Worm (Caenorhabditis elegans) whole organism, L4 larva: ENCODE data around the gene F49E12.12.
A peak's percentile ranks its signal among the peaks of the same experiment; 100 is the strongest.

Experiments used
- T26A8.4 ChIP-seq: fragments of 200-800 bp; sonication (Bioruptor generic); IDR thresholded peaks from 2 replicates; pipeline ENCODE4 v1.3.6; 2022; ENCODE audit warnings: missing genetic modification characterization, missing compliant biosample characterization
- Y48G9A.11 ChIP-seq: fragments of 200-800 bp; sonication (Bioruptor generic); IDR thresholded peaks from 2 replicates; pipeline ENCODE4 v1.3.6; 2022; ENCODE audit warnings: missing genetic modification reagents, missing genetic modification characterization, missing compliant biosample characterization
- Y5F2A.4 ChIP-seq: fragments of 200-800 bp; sonication (Bioruptor generic); optimal IDR thresholded peaks from 2 replicates; lab custom pipeline; 2018; ENCODE audit warnings: mild to moderate bottlenecking, missing genetic modification characterization, missing compliant biosample characterization
- ZK546.5 ChIP-seq, 2 experiments: sonication (generic microtip); optimal IDR thresholded peaks; 2 replicates each; lab custom pipeline; 2017; ENCODE audit warnings: missing biosample characterization in 2 of 2, missing genetic modification characterization in 2 of 2
- aha-1 ChIP-seq: fragments of 150-350 bp; peaks from one replicate; lab custom pipeline; 2014; ENCODE audit warnings: missing biosample characterization, missing genetic modification characterization
- ama-1 ChIP-seq: fragments of 150-350 bp; optimal IDR thresholded peaks from 2 replicates; lab custom pipeline; 2014; ENCODE audit warnings: inconsistent platforms, mixed read lengths
- cey-2 ChIP-seq: sonication (generic microtip); optimal IDR thresholded peaks from 3 replicates; lab custom pipeline; 2017; ENCODE audit warnings: missing genetic modification characterization, mild to moderate bottlenecking, missing compliant biosample characterization, antibody characterized with exemption, borderline replicate concordance; ENCODE audit not compliant: insufficient read depth
- daf-16 ChIP-seq, 3 experiments: sonication (generic microtip); optimal IDR thresholded peaks; 2 replicates each; lab custom pipeline; 2016 to 2017; ENCODE audit warnings: missing genetic modification characterization in 3 of 3, missing genetic modification reagents in 3 of 3, mild to moderate bottlenecking in 2 of 3, missing compliant biosample characterization in 2 of 3, missing biosample characterization in 1 of 3, moderate library complexity in 1 of 3
- daf-19 ChIP-seq: fragments of 200-800 bp; sonication (Bioruptor generic); conservative IDR thresholded peaks from 2 replicates; pipeline ENCODE4 v1.3.6; 2022; ENCODE audit warnings: missing genetic modification characterization, missing compliant biosample characterization
- dmd-6 ChIP-seq: fragments of 200-800 bp; sonication (Bioruptor generic); IDR thresholded peaks from 2 replicates; pipeline ENCODE4 v1.3.6; 2022; ENCODE audit warnings: missing genetic modification reagents, missing genetic modification characterization, missing compliant biosample characterization
- dmd-8 ChIP-seq: fragments of 200-800 bp; sonication (Bioruptor generic); IDR thresholded peaks from 2 replicates; pipeline ENCODE4 v1.3.6; 2022; ENCODE audit warnings: missing genetic modification characterization, missing compliant biosample characterization
- dve-1 ChIP-seq: sonication (generic microtip); optimal IDR thresholded peaks from 2 replicates; lab custom pipeline; 2017; ENCODE audit warnings: antibody characterized with exemption, mild to moderate bottlenecking, missing genetic modification characterization, missing compliant biosample characterization; ENCODE audit not compliant: insufficient read depth
- egl-43 ChIP-seq: fragments of 200-800 bp; sonication (Bioruptor generic); IDR thresholded peaks from 2 replicates; pipeline ENCODE4 v1.3.6; 2022; ENCODE audit warnings: missing genetic modification reagents, missing genetic modification characterization, missing compliant biosample characterization
- fos-1 ChIP-seq: fragments of 150-350 bp; optimal IDR thresholded peaks from 2 replicates; lab custom pipeline; 2014; ENCODE audit warnings: missing biosample characterization, missing genetic modification characterization
- hif-1 ChIP-seq, 2 experiments: sonication (generic microtip); optimal IDR thresholded peaks; 2 replicates each; lab custom pipeline; 2016 to 2017; ENCODE audit warnings: missing compliant biosample characterization in 2 of 2, missing genetic modification characterization in 2 of 2, missing genetic modification reagents in 2 of 2, missing genotype in 2 of 2, mild to moderate bottlenecking in 1 of 2
- hlh-11 ChIP-seq: fragments of 200-800 bp; sonication (Bioruptor generic); optimal IDR thresholded peaks from 2 replicates; lab custom pipeline; 2018; ENCODE audit warnings: mild to moderate bottlenecking, missing genetic modification characterization, missing compliant biosample characterization
- jun-1 ChIP-seq: fragments of 150-350 bp; optimal IDR thresholded peaks from 2 replicates; lab custom pipeline; 2014; ENCODE audit warnings: missing biosample characterization, missing genetic modification reagents, missing genetic modification characterization
- lim-7 ChIP-seq: fragments of 200-800 bp; sonication (Bioruptor generic); IDR thresholded peaks from 2 replicates; pipeline ENCODE4 v1.3.6; 2022; ENCODE audit warnings: missing genetic modification characterization, missing compliant biosample characterization
- lin-1 ChIP-seq: fragments of 200-800 bp; sonication (Bioruptor generic); IDR thresholded peaks from 2 replicates; pipeline ENCODE4 v1.3.6; 2022; ENCODE audit warnings: missing genetic modification reagents, missing genetic modification characterization, missing compliant biosample characterization
- lin-13 ChIP-seq: fragments of 150-350 bp; optimal IDR thresholded peaks from 2 replicates; lab custom pipeline; 2014; ENCODE audit warnings: missing biosample characterization, missing genetic modification reagents, missing genetic modification characterization
- lin-15B ChIP-seq: fragments of 150-350 bp; sonication (generic microtip); optimal IDR thresholded peaks from 3 replicates; lab custom pipeline; 2014; ENCODE audit warnings: missing biosample characterization, missing genetic modification characterization
- lsy-2 ChIP-seq, 2 experiments: fragments of 150-350 bp in 1 of 2; sonication (generic microtip) in 1 of 2; optimal IDR thresholded peaks; 2 replicates each; lab custom pipeline; 2014 to 2017; ENCODE audit warnings: missing biosample characterization in 2 of 2, missing genetic modification characterization in 2 of 2
- mxl-3 ChIP-seq: fragments of 200-800 bp; sonication (Bioruptor generic); optimal IDR thresholded peaks from 2 replicates; lab custom pipeline; 2018; ENCODE audit warnings: mild to moderate bottlenecking, missing genetic modification characterization, missing compliant biosample characterization
- nhr-10 ChIP-seq: fragments of 150-350 bp; optimal IDR thresholded peaks from 2 replicates; lab custom pipeline; 2014; ENCODE audit warnings: missing biosample characterization, missing genetic modification characterization
- nhr-102 ChIP-seq: sonication (generic microtip); optimal IDR thresholded peaks from 2 replicates; lab custom pipeline; 2016; ENCODE audit warnings: mild to moderate bottlenecking, missing genetic modification characterization, moderate library complexity, missing compliant biosample characterization
- nhr-11 ChIP-seq: fragments of 150-350 bp; optimal IDR thresholded peaks from 2 replicates; lab custom pipeline; 2014; ENCODE audit warnings: missing biosample characterization, missing genetic modification characterization
- nhr-28 ChIP-seq: fragments of 150-350 bp; optimal IDR thresholded peaks from 2 replicates; lab custom pipeline; 2014; ENCODE audit warnings: missing biosample characterization, missing genetic modification characterization
- nhr-41 ChIP-seq: fragments of 200-800 bp; sonication (Bioruptor generic); IDR thresholded peaks from 2 replicates; pipeline ENCODE4 v1.3.6; 2022; ENCODE audit warnings: missing genetic modification reagents, missing genetic modification characterization, missing compliant biosample characterization
- nhr-48 ChIP-seq: sonication (generic microtip); optimal IDR thresholded peaks from 2 replicates; lab custom pipeline; 2016; ENCODE audit warnings: mild to moderate bottlenecking, missing genetic modification characterization, missing compliant biosample characterization
- nhr-76 ChIP-seq: fragments of 150-350 bp; optimal IDR thresholded peaks from 2 replicates; lab custom pipeline; 2014; ENCODE audit warnings: missing biosample characterization, missing genetic modification characterization
- nhr-77 ChIP-seq: fragments of 150-350 bp; optimal IDR thresholded peaks from 2 replicates; lab custom pipeline; 2014; ENCODE audit warnings: missing biosample characterization, missing genetic modification characterization
- php-3 ChIP-seq: fragments of 200-800 bp; sonication (Bioruptor generic); IDR thresholded peaks from 2 replicates; pipeline ENCODE4 v1.3.6; 2022; ENCODE audit warnings: missing genetic modification reagents, missing genetic modification characterization, missing compliant biosample characterization
- pqm-1 ChIP-seq: sonication (generic microtip); optimal IDR thresholded peaks from 2 replicates; lab custom pipeline; 2017; ENCODE audit warnings: missing biosample characterization, missing genetic modification characterization
- rbr-2 ChIP-seq: sonication (generic microtip); optimal IDR thresholded peaks from 2 replicates; lab custom pipeline; 2016; ENCODE audit warnings: missing genotype, missing genetic modification characterization, missing compliant biosample characterization
- snpc-1.2 ChIP-seq: fragments of 200-800 bp; sonication (Bioruptor generic); IDR thresholded peaks from 2 replicates; pipeline ENCODE4 v1.3.6; 2022; ENCODE audit warnings: missing genetic modification reagents, missing genetic modification characterization, missing compliant biosample characterization
- spr-1 ChIP-seq: sonication (generic microtip); optimal IDR thresholded peaks from 2 replicates; lab custom pipeline; 2016; ENCODE audit warnings: mild to moderate bottlenecking, missing genetic modification characterization, missing compliant biosample characterization
- tag-97 ChIP-seq: fragments of 200-800 bp; sonication (Bioruptor generic); IDR thresholded peaks from 2 replicates; pipeline ENCODE4 v1.3.6; 2022; ENCODE audit warnings: missing genetic modification characterization, missing compliant biosample characterization
- tra-1 ChIP-seq: fragments of 200-800 bp; sonication (Bioruptor generic); IDR thresholded peaks from 2 replicates; pipeline ENCODE4 v1.3.6; 2022; ENCODE audit warnings: missing genetic modification reagents, missing genetic modification characterization, missing compliant biosample characterization
- unc-62 ChIP-seq, 3 experiments: fragments of 150-350 bp in 1 of 3; sonication (generic microtip); optimal IDR thresholded peaks in 2 of 3; peaks in 1 of 3; 1 replicate in 1 of 3; 2 replicates in 2 of 3; lab custom pipeline; 2014 to 2017; ENCODE audit warnings: missing biosample characterization in 3 of 3, missing genetic modification characterization in 3 of 3, missing genetic modification reagents in 3 of 3, missing genotype in 1 of 3
- zfp-3 ChIP-seq: fragments of 200-800 bp; sonication (Bioruptor generic); conservative IDR thresholded peaks from 2 replicates; pipeline ENCODE4 v1.3.6; 2022; ENCODE audit warnings: missing genetic modification reagents, missing genetic modification characterization, missing compliant biosample characterization

Gene F49E12.12

ce11 chrII:8386897-8387296, 5.6 kb downstream of the F49E12.12 start (continued):
- TF ChIP-seq hif-1 (tag; optimal IDR thresholded peaks at IDR 0.05; lab: Kevin White, UChicago) = no peak
- TF ChIP-seq Y48G9A.11 (GFP tag; lab: Robert Waterston, UW) = no peak
- peak; percentile 1 for TF ChIP-seq nhr-10 (tag; lab: Kevin White, UChicago)
- TF ChIP-seq zfp-3 (GFP tag; lab: Robert Waterston, UW) = no peak
- no peak for TF ChIP-seq nhr-76 (tag; lab: Kevin White, UChicago)
- TF ChIP-seq dmd-8 (GFP tag; lab: Robert Waterston, UW) = no peak
- TF ChIP-seq snpc-1.2 (GFP tag; lab: Robert Waterston, UW) = no peak
- no peak for TF ChIP-seq T26A8.4
- TF ChIP-seq spr-1 (tag; lab: Kevin White, UChicago) = no peak
- TF ChIP-seq egl-43 (GFP tag; lab: Robert Waterston, UW) = no peak
- TF ChIP-seq ZK546.5 (tag; optimal IDR thresholded peaks at IDR 0.05; lab: Kevin White, UChicago) = no peak
- TF ChIP-seq unc-62 (GFP tag; optimal IDR thresholded peaks at IDR 0.05 in 1 of 2; lab: Kevin White, UChicago) = peak in 1 of 2 experiments; percentile 13
- TF ChIP-seq unc-62 (tag; optimal IDR thresholded peaks at IDR 0.05; lab: Kevin White, UChicago) = no peak
- TF ChIP-seq nhr-77 = no peak
- TF ChIP-seq lim-7 (GFP tag; lab: Robert Waterston, UW) = no peak
- TF ChIP-seq daf-16 (GFP tag; optimal IDR thresholded peaks at IDR 0.05; lab: Kevin White, UChicago) = peak in 1 of 2 experiments; percentile 6
- TF ChIP-seq daf-16 (tag; optimal IDR thresholded peaks at IDR 0.05; lab: Kevin White, UChicago) = peak; percentile 40
- TF ChIP-seq, all 104 proteins: peak for 12

- TF ChIP-seq Y5F2A.4 = no peak
- no peak for TF ChIP-seq rbr-2 (tag; lab: Kevin White, UChicago)
- peak in 1 of 2 experiments; percentile 38 for TF ChIP-seq lsy-2 (tag; optimal IDR thresholded peaks at IDR 0.05; lab: Kevin White, UChicago)
- 0 out of 2 replicates have a peak, but pooled peaks have one; percentile 16 for TF ChIP-seq tra-1 (GFP tag; lab: Robert Waterston, UW)
- no peak for TF ChIP-seq daf-16 (GFP tag; optimal IDR thresholded peaks at IDR 0.05; lab: Kevin White, UChicago)
- peak; percentile 61 for TF ChIP-seq daf-16 (tag; optimal IDR thresholded peaks at IDR 0.05; lab: Kevin White, UChicago)
- TF ChIP-seq nhr-77 = peak; percentile 72
- no peak for TF ChIP-seq ama-1 (lab: Kevin White, UChicago)
- TF ChIP-seq dmd-6 = peak; percentile 92
- no peak for TF ChIP-seq aha-1 (tag; lab: Kevin White, UChicago)
- TF ChIP-seq hlh-11 = peak; percentile 84
- no peak for TF ChIP-seq lin-15B (tag; lab: Kevin White, UChicago)
- TF ChIP-seq nhr-102 (tag; lab: Kevin White, UChicago) = peak; percentile 33
- TF ChIP-seq dmd-8 (GFP tag; lab: Robert Waterston, UW) = no peak
- TF ChIP-seq lin-1 (GFP tag; lab: Robert Waterston, UW) = peak; percentile 60; the same call in 1 of the 2 replicates
- peak; percentile 37 for TF ChIP-seq fos-1 (tag; lab: Kevin White, UChicago)
- TF ChIP-seq daf-19 (GFP tag; lab: Robert Waterston, UW) = no peak
- peak; percentile 42; the same call in 1 of the 2 replicates for TF ChIP-seq nhr-41 (GFP tag; lab: Robert Waterston, UW)
- no peak for TF ChIP-seq nhr-11
- peak; percentile 37 for TF ChIP-seq jun-1 (tag; lab: Kevin White, UChicago)
- TF ChIP-seq nhr-28 (tag; lab: Kevin White, UChicago) = peak; percentile 92
- no peak for TF ChIP-seq cey-2 (tag; lab: Kevin White, UChicago)
- TF ChIP-seq pqm-1 (tag; lab: Kevin White, UChicago) = peak; percentile 99
- peak in 1 of 2 experiments; percentile 84 for TF ChIP-seq unc-62 (GFP tag; optimal IDR thresholded peaks at IDR 0.05 in 1 of 2; lab: Kevin White, UChicago)
- no peak for TF ChIP-seq unc-62 (tag; optimal IDR thresholded peaks at IDR 0.05; lab: Kevin White, UChicago)
- TF ChIP-seq tag-97 (GFP tag; lab: Robert Waterston, UW) = no peak
- TF ChIP-seq dve-1 (tag; lab: Kevin White, UChicago) = peak; percentile 71
- TF ChIP-seq nhr-48 (tag; lab: Kevin White, UChicago) = peak; percentile 56
- peak; percentile 58; the same call in 1 of the 2 replicates for TF ChIP-seq php-3
- peak; percentile 11 for TF ChIP-seq mxl-3
- no peak for TF ChIP-seq lin-13 (GFP tag; lab: Kevin White, UChicago)
Measured at ce11 chrII:8388001-8388513, 6.8 kb downstream of the F49E12.12 start, which contains the start of gene drd-1. drd-1 (plus strand) TSS chrII:8388051.
